Worm (Caenorhabditis elegans): Measurements from ENCODE around the gene F46C5.4.

- no peak for TF ChIP-seq ama-1 (optimal IDR thresholded peaks at IDR 0.05)
- TF ChIP-seq pes-1 (GFP tag; IDR thresholded peaks at IDR 0.05): no peak
- no peak for TF ChIP-seq scrt-1 (GFP tag; IDR thresholded peaks at IDR 0.05)
- TF ChIP-seq F13C5.2 (tag; optimal IDR thresholded peaks at IDR 0.05): no peak
- TF ChIP-seq hmg-4 (GFP tag; optimal IDR thresholded peaks at IDR 0.05): no peak
- TF ChIP-seq flt-1 (GFP tag; IDR thresholded peaks at IDR 0.05): no peak
- TF ChIP-seq B0310.2 (tag; optimal IDR thresholded peaks at IDR 0.05): no peak
- no peak for TF ChIP-seq tbx-37 (GFP tag; conservative IDR thresholded peaks at IDR 0.05)
- TF ChIP-seq ceh-36 (tag; optimal IDR thresholded peaks at IDR 0.05): no peak
Observed at ce11 chrII:8794072-8794471, 41.8 kb upstream of the F46C5.4 start, which contains the start of gene F07H5.7.

Data from whole organism, early embryonic.